Fruit fly (Drosophila melanogaster): ENCODE data around the gene CG11911.

The CG11911 gene

DNA sequence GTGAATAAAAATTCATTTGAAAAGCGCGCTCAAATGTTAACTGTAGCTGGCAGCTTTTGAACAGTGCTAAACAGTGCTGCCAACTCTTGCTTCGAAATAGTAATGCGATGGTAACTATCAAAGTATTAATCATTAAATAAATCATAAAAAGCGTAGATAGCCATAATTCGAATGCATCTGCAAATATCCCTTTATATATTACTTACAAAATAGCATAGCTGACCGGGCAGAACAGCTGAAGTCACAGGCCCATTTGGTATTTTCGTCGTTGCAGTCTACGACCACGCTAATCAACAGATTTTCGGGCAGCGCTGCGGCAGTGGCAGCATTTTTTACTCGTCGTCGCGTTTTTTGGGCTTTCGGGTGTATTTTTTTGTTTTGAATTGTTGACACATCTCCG is 15.4 kb downstream of the CG11911 start, which contains the start of gene Plc21C:
Gene Plc21C (plus strand): TSS at position 290 of the 400 bp plus-strand sequence.
- TF ChIP-seq ab (GFP tag; optimal IDR thresholded peaks at IDR 0.05) = no peak
- peak; percentile 38 for TF ChIP-seq CG1602 (GFP tag; optimal IDR thresholded peaks at IDR 0.05)
- no peak for TF ChIP-seq danr (GFP tag; IDR thresholded peaks at IDR 0.05)
- TF ChIP-seq CG15601 (tag; optimal IDR thresholded peaks at IDR 0.05) = peak; percentile 60
- TF ChIP-seq cato (GFP tag; optimal IDR thresholded peaks at IDR 0.05; ENCODE audit: borderline replicate concordance) = no peak
- TF ChIP-seq nau (GFP tag; optimal IDR thresholded peaks at IDR 0.05) = peak; percentile 5
- TF ChIP-seq hkb (optimal IDR thresholded peaks at IDR 0.05) = no peak
- TF ChIP-seq hkb (GFP tag; IDR thresholded peaks at IDR 0.05) = 0 out of 2 replicates have a peak, but pooled peaks have one; percentile 19
- peak; percentile 92 for TF ChIP-seq Adf1 (GFP tag; IDR thresholded peaks at IDR 0.05)
- TF ChIP-seq CG34376 (GFP tag; optimal IDR thresholded peaks at IDR 0.05) = peak; percentile 35
- TF ChIP-seq E2f2 (GFP tag; IDR thresholded peaks at IDR 0.05) = peak; percentile 100
- TF ChIP-seq Scr (GFP tag; IDR thresholded peaks at IDR 0.05; ENCODE audit: partially characterized antibody) = peak; percentile 42; the same call in 1 of the 2 replicates
- TF ChIP-seq dmrt99B (tag; optimal IDR thresholded peaks at IDR 0.05) = peak; percentile 17
- peak; percentile 53 for TF ChIP-seq fu2 (GFP tag; optimal IDR thresholded peaks at IDR 0.05)
- TF ChIP-seq dimm (GFP tag; IDR thresholded peaks at IDR 0.05) = no peak
- TF ChIP-seq Max (GFP tag; optimal IDR thresholded peaks at IDR 0.05) = peak; percentile 65
- no peak for TF ChIP-seq CG1529 (GFP tag; optimal IDR thresholded peaks at IDR 0.05)
- TF ChIP-seq odd (GFP tag; optimal IDR thresholded peaks at IDR 0.05) = no peak
- TF ChIP-seq CG7372 (GFP tag; IDR thresholded peaks at IDR 0.05) = no peak
- TF ChIP-seq Kr (GFP tag; optimal IDR thresholded peaks at IDR 0.05) = no peak
- TF ChIP-seq CG4360 (GFP tag; IDR thresholded peaks at IDR 0.05) = no peak
- TF ChIP-seq CG10565 (GFP tag; optimal IDR thresholded peaks at IDR 0.05) = no peak
- TF ChIP-seq Lim3 (GFP tag; IDR thresholded peaks at IDR 0.05) = no peak
- no peak for TF ChIP-seq mirr (GFP tag; optimal IDR thresholded peaks at IDR 0.05)
- TF ChIP-seq pho (GFP tag; optimal IDR thresholded peaks at IDR 0.05) = peak; percentile 48
- peak; percentile 65 for TF ChIP-seq vvl (GFP tag; IDR thresholded peaks at IDR 0.05)
- TF ChIP-seq peb (GFP tag; IDR thresholded peaks at IDR 0.05) = no peak
- peak; percentile 43; the same call in 1 of the 2 replicates for TF ChIP-seq Bgb (GFP tag; IDR thresholded peaks at IDR 0.05; ENCODE audit: partially characterized antibody)
- peak; percentile 29 for TF ChIP-seq CG4617 (GFP tag; optimal IDR thresholded peaks at IDR 0.05; ENCODE audit: borderline replicate concordance)
- no peak for TF ChIP-seq oc (tag; optimal IDR thresholded peaks at IDR 0.05)
- no peak for TF ChIP-seq luna (GFP tag; optimal IDR thresholded peaks at IDR 0.05)
- peak; percentile 16 for TF ChIP-seq Jarid2 (GFP tag; optimal IDR thresholded peaks at IDR 0.05)
- peak; percentile 77 for TF ChIP-seq nmo (GFP tag; optimal IDR thresholded peaks at IDR 0.05)
- no peak for TF ChIP-seq gce (GFP tag; IDR thresholded peaks at IDR 0.05)
- TF ChIP-seq CG12659 (GFP tag; optimal IDR thresholded peaks at IDR 0.05) = peak; percentile 69
- TF ChIP-seq H2.0 (GFP tag; IDR thresholded peaks at IDR 0.05) = no peak
- TF ChIP-seq Bteb2 (GFP tag; optimal IDR thresholded peaks at IDR 0.05) = peak; percentile 32
- TF ChIP-seq salm (tag; optimal IDR thresholded peaks at IDR 0.05) = peak; percentile 14
- TF ChIP-seq CG8388 (GFP tag; optimal IDR thresholded peaks at IDR 0.05) = no peak
- peak; percentile 43 for TF ChIP-seq CG7556 (GFP tag; optimal IDR thresholded peaks at IDR 0.05)
- peak; percentile 59; the same call in 2 of the 3 replicates for TF ChIP-seq Dbx (GFP tag; IDR thresholded peaks at IDR 0.05)
- no peak for TF ChIP-seq Doc2 (GFP tag; IDR thresholded peaks at IDR 0.05)
- no peak for TF ChIP-seq kah (GFP tag; optimal IDR thresholded peaks at IDR 0.05)
- TF ChIP-seq Hr39 (optimal IDR thresholded peaks at IDR 0.05) = no peak
- TF ChIP-seq run (tag; optimal IDR thresholded peaks at IDR 0.05) = peak; percentile 40
- peak; percentile 80 for TF ChIP-seq HmgZ (tag; optimal IDR thresholded peaks at IDR 0.05)
- TF ChIP-seq Spps (tag; optimal IDR thresholded peaks at IDR 0.05) = peak; percentile 24
- peak; percentile 71 for TF ChIP-seq Hr3 (GFP tag; optimal IDR thresholded peaks at IDR 0.05)
- no peak for TF ChIP-seq exex (tag; optimal IDR thresholded peaks at IDR 0.05)
- TF ChIP-seq Stat92E (GFP tag; optimal IDR thresholded peaks at IDR 0.05) = peak in 1 of 3 experiments; percentile 62
- TF ChIP-seq C15 (GFP tag; IDR thresholded peaks at IDR 0.05) = no peak
- TF ChIP-seq CG2678 (tag; optimal IDR thresholded peaks at IDR 0.05) = peak; percentile 56
